Fruit fly (Drosophila melanogaster): Measurements from ENCODE around the gene His3.3A.

- TF ChIP-seq fkh (GFP tag; optimal IDR thresholded peaks at IDR 0.05) (no peak), CG16779 (tag; optimal IDR thresholded peaks at IDR 0.05) (no peak)
Measured at dm6 chr2L:5031886-5032285, 23.0 kb upstream of the His3.3A start.
